Fruit fly (Drosophila melanogaster) whole organism, embryonic: Measurements from ENCODE around the gene MED14.

Experiments
- Adf1 ChIP-seq: fragments of 200-800 bp; sonication (Bioruptor generic); IDR thresholded peaks from 2 replicates; pipeline ENCODE4 v1.3.6; 2022; ENCODE audit warnings: missing biosample characterization, missing genetic modification characterization
- Bgb ChIP-seq: fragments of 200-800 bp; sonication (Bioruptor generic); IDR thresholded peaks from 2 replicates; pipeline ENCODE4 v1.3.6; 2022; ENCODE audit warnings: missing biosample characterization, missing genetic modification characterization; ENCODE audit not compliant: partially characterized antibody
- CG11093 ChIP-seq: fragments of 200-800 bp; sonication (Bioruptor generic); IDR thresholded peaks from 3 replicates; pipeline ENCODE4 v1.3.6; 2022; ENCODE audit warnings: missing biosample characterization, missing genetic modification characterization
- CG11504 ChIP-seq: fragments of 200-800 bp; sonication (Bioruptor generic); optimal IDR thresholded peaks from 3 replicates; lab custom pipeline; 2019; ENCODE audit warnings: missing biosample characterization, mild to moderate bottlenecking, missing genetic modification characterization, moderate library complexity
- CG12104 ChIP-seq: fragments of 200-800 bp; sonication (Bioruptor generic); optimal IDR thresholded peaks from 3 replicates; lab custom pipeline; 2016; ENCODE audit warnings: missing biosample characterization, missing genetic modification characterization
- CG12236 ChIP-seq: fragments of 200-800 bp; sonication (Bioruptor generic); optimal IDR thresholded peaks from 2 replicates; lab custom pipeline; 2016; ENCODE audit warnings: missing biosample characterization, missing genetic modification characterization
- CG13287 ChIP-seq: fragments of 200-800 bp; sonication (Bioruptor generic); IDR thresholded peaks from 2 replicates; pipeline ENCODE4 v1.3.6; 2022; ENCODE audit warnings: missing biosample characterization, missing genetic modification characterization; ENCODE audit not compliant: partially characterized antibody
- CG16779 ChIP-seq: fragments of 200-800 bp; sonication (Bioruptor generic); IDR thresholded peaks from 2 replicates; pipeline ENCODE4 v1.3.6; 2022; ENCODE audit warnings: missing biosample characterization, missing genetic modification characterization
- CG16815 ChIP-seq: fragments of 200-800 bp; sonication (Bioruptor generic); optimal IDR thresholded peaks from 3 replicates; lab custom pipeline; 2017; ENCODE audit warnings: missing biosample characterization, mild to moderate bottlenecking, missing genetic modification characterization
- CG17385 ChIP-seq: fragments of 200-800 bp; sonication (Bioruptor generic); optimal IDR thresholded peaks from 3 replicates; lab custom pipeline; 2018; ENCODE audit warnings: missing biosample characterization, mild to moderate bottlenecking, missing genetic modification characterization
- CG30403 ChIP-seq: fragments of 200-800 bp; sonication (Bioruptor generic); optimal IDR thresholded peaks from 3 replicates; lab custom pipeline; 2016; ENCODE audit warnings: missing biosample characterization, missing genetic modification characterization
- CG31365 ChIP-seq: fragments of 200-800 bp; sonication (Bioruptor generic); optimal IDR thresholded peaks from 2 replicates; lab custom pipeline; 2018; ENCODE audit warnings: missing biosample characterization, mild to moderate bottlenecking, missing genetic modification characterization
- CG32532 ChIP-seq: fragments of 200-800 bp; sonication (Bioruptor generic); IDR thresholded peaks from 2 replicates; pipeline ENCODE4 v1.3.6; 2022; ENCODE audit warnings: missing biosample characterization, missing genetic modification characterization
- CG4328 ChIP-seq: fragments of 200-800 bp; sonication (Bioruptor generic); optimal IDR thresholded peaks from 3 replicates; lab custom pipeline; 2017; ENCODE audit warnings: missing biosample characterization, missing genetic modification reagents, missing genetic modification characterization
- CG4424 ChIP-seq: fragments of 200-800 bp; sonication (Bioruptor generic); optimal IDR thresholded peaks from 3 replicates; lab custom pipeline; 2016; ENCODE audit warnings: missing biosample characterization, missing genetic modification characterization
- CG6175 ChIP-seq: fragments of 200-800 bp; sonication (Bioruptor generic); IDR thresholded peaks from 3 replicates; pipeline ENCODE4 v1.3.6; 2022; ENCODE audit warnings: missing biosample characterization, missing genetic modification characterization
- CG8765 ChIP-seq: fragments of 200-800 bp; sonication (Bioruptor generic); IDR thresholded peaks from 2 replicates; pipeline ENCODE4 v1.3.6; 2022; ENCODE audit warnings: missing biosample characterization, missing genetic modification characterization
- CG9727 ChIP-seq: fragments of 200-800 bp; sonication (Bioruptor generic); optimal IDR thresholded peaks from 3 replicates; lab custom pipeline; 2017; ENCODE audit warnings: missing biosample characterization, mild to moderate bottlenecking, missing genetic modification characterization
- CG9876 ChIP-seq: fragments of 200-800 bp; sonication (Bioruptor generic); optimal IDR thresholded peaks from 2 replicates; lab custom pipeline; 2016; ENCODE audit warnings: missing biosample characterization, missing genetic modification characterization
- CHES-1-like ChIP-seq: fragments of 200-800 bp; sonication (Bioruptor generic); optimal IDR thresholded peaks from 2 replicates; lab custom pipeline; 2016; ENCODE audit warnings: missing biosample characterization, missing genetic modification characterization
- Chrac-16 ChIP-seq: fragments of 200-800 bp; sonication (Bioruptor generic); optimal IDR thresholded peaks from 3 replicates; lab custom pipeline; 2016; ENCODE audit warnings: missing biosample characterization, missing genetic modification characterization
- CkIIα-i1 ChIP-seq: fragments of 200-800 bp; sonication (Bioruptor generic); IDR thresholded peaks from 2 replicates; pipeline ENCODE4 v1.3.6; 2022; ENCODE audit warnings: missing biosample characterization, missing genetic modification characterization
- Deaf1 ChIP-seq: fragments of 200-800 bp; optimal IDR thresholded peaks from 3 replicates; lab custom pipeline; 2019; ENCODE audit warnings: missing biosample characterization, mild to moderate bottlenecking, missing genetic modification characterization, moderate library complexity
- E2f2 ChIP-seq: fragments of 200-800 bp; sonication (Bioruptor generic); IDR thresholded peaks from 2 replicates; pipeline ENCODE4 v1.3.6; 2022; ENCODE audit warnings: missing biosample characterization, missing genetic modification characterization
- Elba2 ChIP-seq: fragments of 200-800 bp; sonication (Bioruptor generic); optimal IDR thresholded peaks from 3 replicates; lab custom pipeline; 2016; ENCODE audit warnings: missing biosample characterization, missing genetic modification characterization
- HLH4C ChIP-seq: fragments of 200-800 bp; sonication (Bioruptor generic); IDR thresholded peaks from 3 replicates; pipeline ENCODE4 v1.3.6; 2022; ENCODE audit warnings: missing biosample characterization, missing genetic modification characterization; ENCODE audit not compliant: partially characterized antibody
- HLHmδ ChIP-seq: fragments of 200-800 bp; sonication (Bioruptor generic); optimal IDR thresholded peaks from 2 replicates; lab custom pipeline; 2018; ENCODE audit warnings: missing biosample characterization, mild to moderate bottlenecking, missing genetic modification characterization, moderate library complexity
- Hr3 ChIP-seq: fragments of 200-800 bp; sonication (Bioruptor generic); optimal IDR thresholded peaks from 3 replicates; lab custom pipeline; 2016; ENCODE audit warnings: missing biosample characterization, missing genetic modification characterization
- Hr51 ChIP-seq, 2 experiments: fragments of 200-800 bp; sonication (Bioruptor generic); optimal IDR thresholded peaks; 2 replicates in 1 of 2; 3 replicates in 1 of 2; lab custom pipeline; 2016 to 2018; ENCODE audit warnings: missing biosample characterization in 2 of 2, missing genetic modification characterization in 2 of 2, mild to moderate bottlenecking in 1 of 2, moderate library complexity in 1 of 2
- Mrtf ChIP-seq: fragments of 200-800 bp; sonication (Bioruptor generic); IDR thresholded peaks from 3 replicates; pipeline ENCODE4 v1.3.6; 2022; ENCODE audit warnings: missing biosample characterization, missing genetic modification characterization
- NC2β ChIP-seq: fragments of 200-800 bp; sonication (Bioruptor generic); optimal IDR thresholded peaks from 2 replicates; lab custom pipeline; 2016; ENCODE audit warnings: missing biosample characterization, missing genetic modification characterization
- Optix ChIP-seq: fragments of 200-800 bp; sonication (Bioruptor generic); IDR thresholded peaks from 3 replicates; pipeline ENCODE4 v1.3.6; 2022; ENCODE audit warnings: missing biosample characterization, missing genetic modification characterization
- Spps ChIP-seq: fragments of 200-800 bp; sonication (Bioruptor generic); optimal IDR thresholded peaks from 2 replicates; lab custom pipeline; 2018; ENCODE audit warnings: missing biosample characterization, mild to moderate bottlenecking, missing genetic modification characterization
- Stat92E ChIP-seq, 3 experiments: fragments of >200 bp in 2 of 3; fragments of 200-800 bp in 1 of 3; sonication (Bioruptor generic) in 1 of 3; optimal IDR thresholded peaks; 2 replicates each; lab custom pipeline; 2017 to 2019; ENCODE audit warnings: missing biosample characterization in 3 of 3, missing genetic modification characterization in 3 of 3, mild to moderate bottlenecking in 1 of 3, moderate library complexity in 1 of 3
- al ChIP-seq: fragments of 200-800 bp; sonication (Bioruptor generic); IDR thresholded peaks from 2 replicates; pipeline ENCODE4 v1.3.6; 2022; ENCODE audit warnings: missing biosample characterization, missing genetic modification characterization
- amos ChIP-seq: fragments of 200-800 bp; sonication (Bioruptor generic); IDR thresholded peaks from 2 replicates; pipeline ENCODE4 v1.3.6; 2022; ENCODE audit warnings: missing biosample characterization, missing genetic modification characterization; ENCODE audit not compliant: partially characterized antibody
- corto ChIP-seq: fragments of 200-800 bp; sonication (Bioruptor generic); optimal IDR thresholded peaks from 2 replicates; lab custom pipeline; 2016; ENCODE audit warnings: missing biosample characterization, mild to moderate bottlenecking, missing genetic modification characterization, moderate library complexity
- gce ChIP-seq: fragments of 200-800 bp; sonication (Bioruptor generic); IDR thresholded peaks from 3 replicates; pipeline ENCODE4 v1.3.6; 2022; ENCODE audit warnings: missing biosample characterization, missing genetic modification characterization
- gem ChIP-seq: fragments of 200-800 bp; sonication (Bioruptor generic); optimal IDR thresholded peaks from 2 replicates; lab custom pipeline; 2019; ENCODE audit warnings: missing biosample characterization, mild to moderate bottlenecking, missing genetic modification characterization, moderate library complexity
- h ChIP-seq: fragments of >200 bp; optimal IDR thresholded peaks from 2 replicates; lab custom pipeline; 2017
- hth ChIP-seq: fragments of >200 bp; optimal IDR thresholded peaks from 2 replicates; lab custom pipeline; 2017; ENCODE audit warnings: inconsistent platforms
- nau ChIP-seq: fragments of 200-800 bp; sonication (Bioruptor generic); optimal IDR thresholded peaks from 3 replicates; lab custom pipeline; 2017; ENCODE audit warnings: missing biosample characterization, mild to moderate bottlenecking, missing genetic modification characterization, missing genetic modification reagents
- pros ChIP-seq: fragments of 200-800 bp; sonication (Bioruptor generic); optimal IDR thresholded peaks from 3 replicates; lab custom pipeline; 2019; ENCODE audit warnings: missing biosample characterization, mild to moderate bottlenecking, missing genetic modification characterization, moderate library complexity
- ro ChIP-seq: fragments of 200-800 bp; sonication (Bioruptor generic); IDR thresholded peaks from 2 replicates; pipeline ENCODE4 v1.3.6; 2022; ENCODE audit warnings: missing biosample characterization, missing genetic modification characterization
- row ChIP-seq: fragments of 200-800 bp; sonication (Bioruptor generic); IDR thresholded peaks from 3 replicates; pipeline ENCODE4 v1.3.6; 2022; ENCODE audit warnings: missing biosample characterization, missing genetic modification characterization
- run ChIP-seq: fragments of 200-800 bp; sonication (Bioruptor generic); optimal IDR thresholded peaks from 3 replicates; lab custom pipeline; 2018; ENCODE audit warnings: missing biosample characterization, mild to moderate bottlenecking, missing genetic modification characterization
- seq ChIP-seq: fragments of 200-800 bp; sonication (Bioruptor generic); IDR thresholded peaks from 2 replicates; pipeline ENCODE4 v1.3.6; 2022; ENCODE audit warnings: missing biosample characterization, missing genetic modification characterization
- sqz ChIP-seq: fragments of 200-800 bp; sonication (Bioruptor generic); optimal IDR thresholded peaks from 3 replicates; lab custom pipeline; 2018; ENCODE audit warnings: missing biosample characterization, mild to moderate bottlenecking, missing genetic modification characterization
- zen ChIP-seq: fragments of 200-800 bp; sonication (Bioruptor generic); optimal IDR thresholded peaks from 3 replicates; lab custom pipeline; 2018; ENCODE audit warnings: missing biosample characterization, mild to moderate bottlenecking, missing genetic modification characterization, moderate library complexity

MED14 gene

dm6 chr3L:589290-590281 lies 3.5 kb upstream of the MED14 start (continued):
- peak; percentile 96 for TF ChIP-seq CG32532 (GFP tag; lab: Robert Waterston, UW)
- peak; percentile 92 for TF ChIP-seq CG16779 (GFP tag; lab: Robert Waterston, UW)
- TF ChIP-seq Spps (tag; lab: Kevin White, UChicago): peak; percentile 73
- TF ChIP-seq Chrac-16 (GFP tag; lab: Kevin White, UChicago): peak; percentile 92
- TF ChIP-seq gem: peak; percentile 91
- TF ChIP-seq HLHmδ (GFP tag; lab: Kevin White, UChicago): no peak
- TF ChIP-seq CG17385 (GFP tag; lab: Kevin White, UChicago): peak; percentile 78
- no peak for TF ChIP-seq h (lab: Kevin White, UChicago)
- peak; percentile 68 for TF ChIP-seq E2f2 (GFP tag; lab: Robert Waterston, UW)
- no peak for TF ChIP-seq corto
- no peak for TF ChIP-seq HLH4C (GFP tag; lab: Robert Waterston, UW)
- TF ChIP-seq CG12236: peak; percentile 79
- no peak for TF ChIP-seq amos (GFP tag; lab: Robert Waterston, UW)
- TF ChIP-seq CG11093: peak; percentile 77
- peak; percentile 87 for TF ChIP-seq CG4424 (GFP tag; lab: Kevin White, UChicago)
- peak; percentile 79 for TF ChIP-seq Adf1 (GFP tag; lab: Robert Waterston, UW)
- peak; percentile 92 for TF ChIP-seq CG8765 (GFP tag; lab: Robert Waterston, UW)
- peak; percentile 31 for TF ChIP-seq pros (GFP tag; lab: Kevin White, UChicago)
- peak; percentile 86 for TF ChIP-seq CG6175 (GFP tag; lab: Robert Waterston, UW)
- peak; percentile 88 for TF ChIP-seq CG4328 (GFP tag; lab: Kevin White, UChicago)
- peak in 1 of 3 experiments; percentile 74 for TF ChIP-seq Stat92E (GFP tag; optimal IDR thresholded peaks at IDR 0.05; lab: Kevin White, UChicago)
- TF ChIP-seq Optix (GFP tag; lab: Robert Waterston, UW): peak; percentile 88
- peak; percentile 70 for TF ChIP-seq CG31365 (tag; lab: Kevin White, UChicago)
- TF ChIP-seq NC2β: peak; percentile 87
- peak; percentile 95 for TF ChIP-seq row (GFP tag; lab: Robert Waterston, UW)
- TF ChIP-seq CG16815 (GFP tag; lab: Kevin White, UChicago): peak; percentile 91
- TF ChIP-seq CG9727 (GFP tag; lab: Kevin White, UChicago): peak; percentile 88
- TF ChIP-seq Bgb (GFP tag; lab: Robert Waterston, UW): no peak
- peak; percentile 78 for TF ChIP-seq zen
- TF ChIP-seq Elba2 (GFP tag; lab: Kevin White, UChicago): peak; percentile 41
- no peak for TF ChIP-seq nau (GFP tag; lab: Kevin White, UChicago)
- no peak for TF ChIP-seq hth (lab: Kevin White, UChicago)
- peak; percentile 65 for TF ChIP-seq CG12104 (GFP tag; lab: Kevin White, UChicago)
- TF ChIP-seq gce (GFP tag; lab: Robert Waterston, UW): peak; percentile 80; the same call in 2 of the 3 replicates
- peak; percentile 93 for TF ChIP-seq CHES-1-like (GFP tag; lab: Kevin White, UChicago)
- peak; percentile 89 for TF ChIP-seq CG9876
- TF ChIP-seq CkIIα-i1: no peak
- peak; percentile 84 for TF ChIP-seq Hr3 (GFP tag; lab: Kevin White, UChicago)
- TF ChIP-seq Hr51 (GFP tag; optimal IDR thresholded peaks at IDR 0.05; lab: Kevin White, UChicago): peak; percentile 85 to 91
- TF ChIP-seq CG13287: no peak
- peak; percentile 79 for TF ChIP-seq ro (GFP tag; lab: Robert Waterston, UW)
- peak; percentile 72 for TF ChIP-seq run (tag; lab: Kevin White, UChicago)
- peak; percentile 91 for TF ChIP-seq Mrtf (GFP tag; lab: Robert Waterston, UW)
- peak; percentile 90 for TF ChIP-seq Deaf1 (tag; lab: Kevin White, UChicago)
- TF ChIP-seq CG30403: peak; percentile 90
- TF ChIP-seq al: peak; percentile 85
- peak; percentile 83 for TF ChIP-seq CG11504
- no peak for TF ChIP-seq sqz (GFP tag; lab: Kevin White, UChicago)
- TF ChIP-seq seq (GFP tag; lab: Robert Waterston, UW): peak; percentile 81
